Worm (Caenorhabditis elegans): ENCODE measurements around the gene ZK816.3.

Gene ZK816.3

DNA sequence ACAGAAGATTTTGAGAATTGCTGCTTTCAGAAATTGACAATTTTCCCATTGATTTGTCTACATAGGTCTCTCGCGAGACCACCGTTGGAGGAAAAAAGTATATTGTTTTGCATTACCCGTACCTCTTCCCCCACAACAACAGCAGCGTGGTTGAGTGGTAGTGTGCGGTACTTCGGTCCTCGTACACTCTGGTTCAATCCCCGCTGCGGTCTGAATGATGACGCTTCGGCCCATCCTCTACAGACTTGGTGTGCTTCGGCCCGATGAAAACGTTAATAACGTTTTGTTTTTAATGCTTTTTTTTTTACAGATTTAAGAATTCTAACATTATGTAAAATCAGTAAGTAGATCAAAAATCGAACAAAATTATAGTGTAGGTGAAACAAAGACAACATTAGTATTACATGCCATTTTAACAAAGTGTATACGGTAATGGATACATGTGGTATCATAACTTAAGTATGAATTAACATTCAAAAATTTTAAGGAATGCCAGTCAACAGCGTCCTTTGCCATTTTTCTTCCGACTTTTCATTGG lies at the start of gene ZK816.3 (continued):
- TF ChIP-seq lin-13 (GFP tag; optimal IDR thresholded peaks at IDR 0.05), result no peak
- no peak for TF ChIP-seq efl-1 (optimal IDR thresholded peaks at IDR 0.05)
- TF ChIP-seq efl-1 (GFP tag; optimal IDR thresholded peaks at IDR 0.05 in 1 of 2), result no peak
- no peak for TF ChIP-seq pag-3 (tag; optimal IDR thresholded peaks at IDR 0.05; ENCODE audit: borderline replicate concordance, insufficient read depth)
- TF ChIP-seq C04F5.9 (tag; optimal IDR thresholded peaks at IDR 0.05), result no peak
- no peak for TF ChIP-seq nhr-76 (tag; optimal IDR thresholded peaks at IDR 0.05)
- peak; percentile 41 for TF ChIP-seq nhr-20 (tag; optimal IDR thresholded peaks at IDR 0.05)
- no peak for TF ChIP-seq ceh-90 (tag; optimal IDR thresholded peaks at IDR 0.05)

DNA sequence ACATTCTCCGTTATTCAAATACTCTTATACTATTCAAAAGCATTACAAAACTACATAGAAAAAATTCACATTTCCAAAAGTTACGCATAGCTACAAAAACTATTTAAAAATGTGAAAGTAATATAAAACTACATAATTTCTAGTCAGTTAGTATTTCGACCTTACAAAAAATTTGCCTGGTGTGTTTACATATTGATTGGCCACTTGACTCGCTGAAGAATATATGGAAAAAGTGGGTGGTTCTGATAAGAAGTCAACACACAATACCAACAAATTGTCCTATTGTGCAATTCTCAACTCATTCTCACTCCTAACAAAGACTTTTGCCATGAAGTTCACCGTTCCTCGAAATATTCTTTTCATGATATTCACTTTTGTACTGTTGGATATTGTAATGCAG lies 49.6 kb upstream of the ZK816.3 start, which contains the start of gene K09C4.1:
K09C4.1 (plus strand) TSS at position 301 of the 400 bp plus-strand sequence.
- TF ChIP-seq mab-9 (GFP tag; IDR thresholded peaks at IDR 0.05) (no peak), lsy-2 (tag; optimal IDR thresholded peaks at IDR 0.05) (no peak), elt-2 (tag; optimal IDR thresholded peaks at IDR 0.05) (no peak), nhr-11 (tag; optimal IDR thresholded peaks at IDR 0.05) (no peak), nhr-76 (tag; optimal IDR thresholded peaks at IDR 0.05) (no peak), efl-3 (GFP tag; optimal IDR thresholded peaks at IDR 0.05) (no peak), nhr-71 (tag; optimal IDR thresholded peaks at IDR 0.05) (no peak), ceh-82 (tag; optimal IDR thresholded peaks at IDR 0.05) (no peak), pqm-1 (tag; optimal IDR thresholded peaks at IDR 0.05) (no peak), zip-4 (GFP tag; optimal IDR thresholded peaks at IDR 0.05) (no peak), lin-14 (GFP tag; optimal IDR thresholded peaks at IDR 0.05) (no peak), nhr-12 (tag; optimal IDR thresholded peaks at IDR 0.05) (no peak), C34B4.2 (tag; optimal IDR thresholded peaks at IDR 0.05) (no peak), sup-37 (GFP tag; optimal IDR thresholded peaks at IDR 0.05) (no peak), lin-15B (tag; optimal IDR thresholded peaks at IDR 0.05) (no peak), ceh-90 (tag; optimal IDR thresholded peaks at IDR 0.05) (no peak), lin-13 (GFP tag; optimal IDR thresholded peaks at IDR 0.05) (no peak), ceh-88 (GFP tag; IDR thresholded peaks at IDR 0.05) (no peak), hlh-4 (tag; optimal IDR thresholded peaks at IDR 0.05) (no peak)

DNA sequence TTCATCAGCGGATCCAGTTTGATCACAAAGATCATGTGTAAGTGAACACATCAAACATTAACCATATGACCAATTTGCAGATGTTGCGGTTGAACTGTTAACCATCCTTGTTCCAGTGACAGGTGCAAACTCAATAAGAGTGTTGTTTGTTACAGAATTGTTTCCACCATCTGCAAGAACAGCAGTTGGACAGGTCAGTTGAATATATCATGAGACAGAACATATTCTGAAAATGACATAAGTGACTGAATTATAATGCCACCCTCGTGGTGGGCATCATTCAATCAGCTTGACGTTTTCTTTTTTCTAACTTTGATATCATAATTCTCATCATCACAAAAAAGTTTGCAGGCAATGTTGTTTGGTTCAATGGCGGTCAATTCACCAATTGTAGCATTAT lies 47.6 kb upstream of the ZK816.3 start:
- TF ChIP-seq ceh-88 (GFP tag; IDR thresholded peaks at IDR 0.05) (no peak), mef-2 (tag; optimal IDR thresholded peaks at IDR 0.05) (no peak), lin-35 (GFP tag; optimal IDR thresholded peaks at IDR 0.05) (no peak), tbx-2 (tag; optimal IDR thresholded peaks at IDR 0.05) (no peak), sox-4 (tag; optimal IDR thresholded peaks at IDR 0.05) (no peak), hlh-17 (GFP tag; optimal IDR thresholded peaks at IDR 0.05; ENCODE audit: borderline replicate concordance) (no peak), jun-1 (tag; optimal IDR thresholded peaks at IDR 0.05) (no peak), nhr-71 (tag; optimal IDR thresholded peaks at IDR 0.05) (no peak), nhr-28 (tag; optimal IDR thresholded peaks at IDR 0.05) (no peak), mab-9 (GFP tag; IDR thresholded peaks at IDR 0.05) (no peak), zip-4 (GFP tag; optimal IDR thresholded peaks at IDR 0.05) (no peak), mdl-1 (tag; optimal IDR thresholded peaks at IDR 0.05) (no peak), swsn-7 (tag; optimal IDR thresholded peaks at IDR 0.05) (no peak), skn-1 (tag; optimal IDR thresholded peaks at IDR 0.05) (no peak), pqm-1 (tag; optimal IDR thresholded peaks at IDR 0.05) (no peak)

DNA sequence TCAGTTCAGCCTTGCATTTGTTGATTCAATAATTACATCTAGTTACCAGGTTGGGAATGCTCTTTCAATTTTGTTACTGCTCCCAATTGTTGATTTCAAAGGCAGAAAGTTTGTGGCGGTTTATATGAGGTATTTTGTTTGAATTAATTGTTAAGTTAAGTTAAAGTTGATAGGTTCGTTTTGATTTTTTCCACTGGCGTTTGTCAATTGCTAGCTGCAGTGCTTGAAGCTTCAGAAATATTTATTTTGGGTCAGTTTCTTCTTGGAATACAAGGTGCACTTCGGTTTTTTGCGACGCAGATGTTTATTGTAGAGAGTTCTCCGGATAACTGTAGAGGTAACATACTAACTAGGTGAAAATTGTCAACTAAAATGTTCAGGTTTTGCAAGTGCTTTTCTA lies 46.4 kb upstream of the ZK816.3 start, which contains the start of gene F11D5.5:
F11D5.5 (plus strand) TSS at position 301 of the 400 bp plus-strand sequence.
- TF ChIP-seq nhr-19 (GFP tag; conservative IDR thresholded peaks at IDR 0.05), result no peak
- TF ChIP-seq nhr-77 (tag; optimal IDR thresholded peaks at IDR 0.05), result no peak
- no peak for TF ChIP-seq swsn-7 (tag; optimal IDR thresholded peaks at IDR 0.05)
- TF ChIP-seq sup-37 (GFP tag; optimal IDR thresholded peaks at IDR 0.05), result no peak
- no peak for TF ChIP-seq aha-1 (tag; optimal IDR thresholded peaks at IDR 0.05)
- no peak for TF ChIP-seq unc-98 (GFP tag; IDR thresholded peaks at IDR 0.05)
- no peak for TF ChIP-seq ztf-4 (tag; optimal IDR thresholded peaks at IDR 0.05)
- TF ChIP-seq Y116A8C.19 (tag; optimal IDR thresholded peaks at IDR 0.05; ENCODE audit: borderline replicate concordance), result no peak
- TF ChIP-seq mdl-1 (tag; optimal IDR thresholded peaks at IDR 0.05), result no peak
- TF ChIP-seq ceh-82 (tag; optimal IDR thresholded peaks at IDR 0.05), result no peak
- no peak for TF ChIP-seq elt-2 (tag; optimal IDR thresholded peaks at IDR 0.05)
- TF ChIP-seq efl-3 (GFP tag; optimal IDR thresholded peaks at IDR 0.05), result no peak
- TF ChIP-seq zip-4 (GFP tag; optimal IDR thresholded peaks at IDR 0.05), result no peak
- TF ChIP-seq nhr-11 (tag; optimal IDR thresholded peaks at IDR 0.05), result no peak
- no peak for TF ChIP-seq fkh-10 (GFP tag; optimal IDR thresholded peaks at IDR 0.05)
- no peak for TF ChIP-seq efl-1 (optimal IDR thresholded peaks at IDR 0.05)
- no peak for TF ChIP-seq efl-1 (GFP tag; optimal IDR thresholded peaks at IDR 0.05 in 1 of 2)
- no peak for TF ChIP-seq nhr-71 (tag; optimal IDR thresholded peaks at IDR 0.05)
- TF ChIP-seq C16A3.4 (tag; optimal IDR thresholded peaks at IDR 0.05), result no peak
